Fruit fly (Drosophila melanogaster) whole organism, embryonic: ENCODE results near the gene Muc91C.

Experiments used
- Asciz ChIP-seq: fragments of 200-800 bp; sonication (Bioruptor generic); optimal IDR thresholded peaks from 2 replicates; lab custom pipeline; 2017; ENCODE audit warnings: missing biosample characterization, mild to moderate bottlenecking, missing genetic modification characterization, missing genetic modification reagents
- CG10209 ChIP-seq: fragments of 200-800 bp; sonication (Bioruptor generic); optimal IDR thresholded peaks from 3 replicates; lab custom pipeline; 2017; ENCODE audit warnings: missing biosample characterization, mild to moderate bottlenecking, missing genetic modification characterization, missing genetic modification reagents
- CG14860 ChIP-seq: fragments of 200-800 bp; sonication (Bioruptor generic); IDR thresholded peaks from 3 replicates; pipeline ENCODE4 v1.3.6; 2022; ENCODE audit warnings: missing biosample characterization, missing genetic modification characterization; ENCODE audit not compliant: partially characterized antibody
- CG15514 ChIP-seq: fragments of 200-800 bp; sonication (Bioruptor generic); optimal IDR thresholded peaks from 3 replicates; lab custom pipeline; 2017; ENCODE audit warnings: missing biosample characterization, missing genetic modification characterization, mild to moderate bottlenecking, moderate library complexity, missing genetic modification reagents
- CG1602 ChIP-seq: fragments of 200-800 bp; sonication (Bioruptor generic); optimal IDR thresholded peaks from 3 replicates; lab custom pipeline; 2016; ENCODE audit warnings: missing biosample characterization, missing genetic modification characterization
- CG16815 ChIP-seq: fragments of 200-800 bp; sonication (Bioruptor generic); optimal IDR thresholded peaks from 3 replicates; lab custom pipeline; 2017; ENCODE audit warnings: missing biosample characterization, mild to moderate bottlenecking, missing genetic modification characterization
- CG2116 ChIP-seq: fragments of 200-800 bp; sonication (Bioruptor generic); optimal IDR thresholded peaks from 3 replicates; lab custom pipeline; 2018; ENCODE audit warnings: missing biosample characterization, mild to moderate bottlenecking, missing genetic modification characterization
- CG2202 ChIP-seq: fragments of 200-800 bp; sonication (Bioruptor generic); optimal IDR thresholded peaks from 2 replicates; lab custom pipeline; 2018; ENCODE audit warnings: missing biosample characterization, mild to moderate bottlenecking, missing genetic modification characterization
- CG31388 ChIP-seq: fragments of 200-800 bp; sonication (Bioruptor generic); optimal IDR thresholded peaks from 2 replicates; lab custom pipeline; 2016; ENCODE audit warnings: missing biosample characterization, missing genetic modification characterization
- CG6272 ChIP-seq: fragments of 200-800 bp; sonication (Bioruptor generic); IDR thresholded peaks from 2 replicates; pipeline ENCODE4 v1.3.6; 2022; ENCODE audit warnings: missing biosample characterization, missing genetic modification characterization
- CG6854 ChIP-seq: fragments of 200-800 bp; sonication (Bioruptor generic); optimal IDR thresholded peaks from 3 replicates; lab custom pipeline; 2017; ENCODE audit warnings: missing biosample characterization, mild to moderate bottlenecking, missing genetic modification characterization
- CG7556 ChIP-seq: fragments of 200-800 bp; sonication (Bioruptor generic); optimal IDR thresholded peaks from 2 replicates; lab custom pipeline; 2017; ENCODE audit warnings: missing biosample characterization, mild to moderate bottlenecking, missing genetic modification characterization
- CG7963 ChIP-seq: fragments of 200-800 bp; sonication (Bioruptor generic); IDR thresholded peaks from 3 replicates; pipeline ENCODE4 v1.3.6; 2022; ENCODE audit warnings: missing biosample characterization, missing genetic modification characterization; ENCODE audit not compliant: partially characterized antibody
- CG8924 ChIP-seq: fragments of 200-800 bp; optimal IDR thresholded peaks from 3 replicates; lab custom pipeline; 2019; ENCODE audit warnings: missing biosample characterization, mild to moderate bottlenecking, missing genetic modification characterization, moderate library complexity
- Deaf1 ChIP-seq: fragments of 200-800 bp; optimal IDR thresholded peaks from 3 replicates; lab custom pipeline; 2019; ENCODE audit warnings: missing biosample characterization, mild to moderate bottlenecking, missing genetic modification characterization, moderate library complexity
- Doc3 ChIP-seq: fragments of 200-800 bp; sonication (Bioruptor generic); IDR thresholded peaks from 3 replicates; pipeline ENCODE4 v1.3.6; 2022; ENCODE audit warnings: missing biosample characterization, missing genetic modification characterization; ENCODE audit not compliant: partially characterized antibody
- E2f1 ChIP-seq: fragments of 200-800 bp; sonication (Bioruptor generic); IDR thresholded peaks from 2 replicates; pipeline ENCODE4 v1.3.6; 2022; ENCODE audit warnings: missing biosample characterization, missing genetic modification characterization
- H15 ChIP-seq: fragments of 200-800 bp; sonication (Bioruptor generic); IDR thresholded peaks from 3 replicates; pipeline ENCODE4 v1.3.6; 2022; ENCODE audit warnings: missing biosample characterization, missing genetic modification characterization
- Kr ChIP-seq: fragments of 200-800 bp; sonication (Bioruptor generic); optimal IDR thresholded peaks from 2 replicates; lab custom pipeline; 2017; ENCODE audit warnings: missing biosample characterization, mild to moderate bottlenecking, missing genetic modification characterization
- Lpt ChIP-seq: fragments of >200 bp; optimal IDR thresholded peaks from 2 replicates; lab custom pipeline; 2018; ENCODE audit warnings: missing biosample characterization, missing genetic modification characterization
- MESR4 ChIP-seq: fragments of 200-800 bp; sonication (Bioruptor generic); optimal IDR thresholded peaks from 2 replicates; lab custom pipeline; 2018; ENCODE audit warnings: missing biosample characterization, mild to moderate bottlenecking, missing genetic modification characterization, moderate library complexity
- NC2β ChIP-seq: fragments of 200-800 bp; sonication (Bioruptor generic); optimal IDR thresholded peaks from 2 replicates; lab custom pipeline; 2016; ENCODE audit warnings: missing biosample characterization, missing genetic modification characterization
- NFAT ChIP-seq: fragments of 200-800 bp; sonication (Bioruptor generic); IDR thresholded peaks from 2 replicates; pipeline ENCODE4 v1.3.6; 2022; ENCODE audit warnings: missing biosample characterization, missing genetic modification characterization
- Poxn ChIP-seq: fragments of 200-800 bp; sonication (Bioruptor generic); IDR thresholded peaks from 2 replicates; pipeline ENCODE4 v1.3.6; 2022; ENCODE audit warnings: missing biosample characterization, missing genetic modification characterization
- Ptx1 ChIP-seq: fragments of 200-800 bp; sonication (Bioruptor generic); IDR thresholded peaks from 2 replicates; pipeline ENCODE4 v1.3.6; 2022; ENCODE audit warnings: missing biosample characterization, missing genetic modification characterization
- Xrp1 ChIP-seq: fragments of 200-800 bp; sonication (Bioruptor generic); IDR thresholded peaks from 2 replicates; pipeline ENCODE4 v1.3.6; 2022; ENCODE audit warnings: missing biosample characterization, missing genetic modification characterization
- ac ChIP-seq: fragments of 200-800 bp; sonication (Bioruptor generic); optimal IDR thresholded peaks from 3 replicates; lab custom pipeline; 2017; ENCODE audit warnings: missing biosample characterization, mild to moderate bottlenecking, missing genetic modification characterization
- amos ChIP-seq: fragments of 200-800 bp; sonication (Bioruptor generic); IDR thresholded peaks from 2 replicates; pipeline ENCODE4 v1.3.6; 2022; ENCODE audit warnings: missing biosample characterization, missing genetic modification characterization; ENCODE audit not compliant: partially characterized antibody
- aop ChIP-seq: fragments of 200-800 bp; sonication (Bioruptor generic); IDR thresholded peaks from 2 replicates; pipeline ENCODE4 v1.3.6; 2022; ENCODE audit warnings: missing biosample characterization, missing genetic modification characterization
- bab2 ChIP-seq: fragments of 200-800 bp; sonication (Bioruptor generic); optimal IDR thresholded peaks from 2 replicates; lab custom pipeline; 2016; ENCODE audit warnings: missing biosample characterization, missing genetic modification characterization
- bcd ChIP-seq: fragments of 200-800 bp; sonication (Bioruptor generic); optimal IDR thresholded peaks from 2 replicates; lab custom pipeline; 2017; ENCODE audit warnings: missing biosample characterization, mild to moderate bottlenecking, missing genetic modification characterization
- cad ChIP-seq: fragments of >200 bp; optimal IDR thresholded peaks from 2 replicates; lab custom pipeline; 2017; ENCODE audit warnings: missing biosample characterization, missing genetic modification characterization
- cg ChIP-seq: fragments of 200-800 bp; sonication (Bioruptor generic); optimal IDR thresholded peaks from 3 replicates; lab custom pipeline; 2019; ENCODE audit warnings: missing biosample characterization, mild to moderate bottlenecking, missing genetic modification characterization, moderate library complexity
- crol ChIP-seq: fragments of 200-800 bp; sonication (Bioruptor generic); IDR thresholded peaks from 2 replicates; pipeline ENCODE4 v1.3.6; 2022; ENCODE audit warnings: missing biosample characterization, missing genetic modification characterization
- crp ChIP-seq, 2 experiments: fragments of 200-800 bp; sonication (Bioruptor generic); optimal IDR thresholded peaks; 2 replicates in 1 of 2; 3 replicates in 1 of 2; lab custom pipeline; 2017; ENCODE audit warnings: missing biosample characterization in 2 of 2, missing genetic modification characterization in 2 of 2, mild to moderate bottlenecking in 1 of 2, moderate library complexity in 1 of 2
- ftz-f1 ChIP-seq: fragments of 200-800 bp; sonication (Bioruptor generic); optimal IDR thresholded peaks from 2 replicates; lab custom pipeline; 2016; ENCODE audit warnings: missing biosample characterization, missing genetic modification characterization
- gce ChIP-seq: fragments of 200-800 bp; sonication (Bioruptor generic); IDR thresholded peaks from 3 replicates; pipeline ENCODE4 v1.3.6; 2022; ENCODE audit warnings: missing biosample characterization, missing genetic modification characterization
- gsb-n ChIP-seq: fragments of 200-800 bp; sonication (Bioruptor generic); optimal IDR thresholded peaks from 3 replicates; lab custom pipeline; 2018; ENCODE audit warnings: missing biosample characterization, mild to moderate bottlenecking, missing genetic modification characterization
- h ChIP-seq: fragments of >200 bp; optimal IDR thresholded peaks from 2 replicates; lab custom pipeline; 2017
- nmo ChIP-seq: fragments of 200-800 bp; sonication (Bioruptor generic); optimal IDR thresholded peaks from 2 replicates; lab custom pipeline; 2018; ENCODE audit warnings: missing biosample characterization, mild to moderate bottlenecking, missing genetic modification characterization, moderate library complexity
- oc ChIP-seq: fragments of 200-800 bp; sonication (Bioruptor generic); optimal IDR thresholded peaks from 2 replicates; lab custom pipeline; 2018; ENCODE audit warnings: missing biosample characterization, mild to moderate bottlenecking, missing genetic modification characterization, moderate library complexity
- peb ChIP-seq: fragments of 200-800 bp; sonication (Bioruptor generic); IDR thresholded peaks from 2 replicates; pipeline ENCODE4 v1.3.6; 2022; ENCODE audit warnings: missing biosample characterization, missing genetic modification characterization
- rib ChIP-seq: fragments of 200-800 bp; sonication (Bioruptor generic); IDR thresholded peaks from 2 replicates; pipeline ENCODE4 v1.3.6; 2022; ENCODE audit warnings: missing biosample characterization, missing genetic modification characterization
- ro ChIP-seq: fragments of 200-800 bp; sonication (Bioruptor generic); IDR thresholded peaks from 2 replicates; pipeline ENCODE4 v1.3.6; 2022; ENCODE audit warnings: missing biosample characterization, missing genetic modification characterization
- run ChIP-seq: fragments of 200-800 bp; sonication (Bioruptor generic); optimal IDR thresholded peaks from 3 replicates; lab custom pipeline; 2018; ENCODE audit warnings: missing biosample characterization, mild to moderate bottlenecking, missing genetic modification characterization
- sim ChIP-seq: fragments of 200-800 bp; sonication (Bioruptor generic); IDR thresholded peaks from 2 replicates; pipeline ENCODE4 v1.3.6; 2022; ENCODE audit warnings: missing biosample characterization, missing genetic modification characterization
- sima ChIP-seq: fragments of 200-800 bp; sonication (Bioruptor generic); optimal IDR thresholded peaks from 2 replicates; lab custom pipeline; 2016; ENCODE audit warnings: missing biosample characterization, missing genetic modification characterization
- vfl ChIP-seq: fragments of 200-800 bp; sonication (Bioruptor generic); optimal IDR thresholded peaks from 2 replicates; lab custom pipeline; 2016; ENCODE audit warnings: missing biosample characterization, missing genetic modification characterization
- wor ChIP-seq: fragments of 200-800 bp; sonication (Bioruptor generic); IDR thresholded peaks from 2 replicates; pipeline ENCODE4 v1.3.6; 2022; ENCODE audit warnings: missing biosample characterization, missing genetic modification characterization
- zf30C ChIP-seq: fragments of 200-800 bp; sonication (Bioruptor generic); optimal IDR thresholded peaks from 3 replicates; lab custom pipeline; 2018; ENCODE audit warnings: missing biosample characterization, mild to moderate bottlenecking, missing genetic modification characterization

Muc91C gene

dm6 chr3R:18658945-18659642, 33.4 kb downstream of the Muc91C start, which contains the start of the genes CG31224 and CstF64 (continued):
- peak; percentile 27 for TF ChIP-seq CG6854 (GFP tag; lab: Kevin White, UChicago)
- no peak for TF ChIP-seq CG14860 (GFP tag; lab: Robert Waterston, UW)
- peak; percentile 70 for TF ChIP-seq CG15514 (GFP tag; lab: Kevin White, UChicago)
- TF ChIP-seq Kr (GFP tag; lab: Kevin White, UChicago), result no peak
- peak; percentile 81 for TF ChIP-seq CG6272 (GFP tag; lab: Robert Waterston, UW)
- TF ChIP-seq NC2β (GFP tag; lab: Kevin White, UChicago), result peak; percentile 88
- peak; percentile 67 for TF ChIP-seq CG2202
- TF ChIP-seq CG1602, result peak; percentile 89
- TF ChIP-seq wor, result peak; percentile 71
- no peak for TF ChIP-seq cad (GFP tag; lab: Kevin White, UChicago)
- TF ChIP-seq H15 (GFP tag; lab: Robert Waterston, UW), result peak; percentile 81
- no peak for TF ChIP-seq zf30C (GFP tag; lab: Kevin White, UChicago)
- TF ChIP-seq CG7963 (GFP tag; lab: Robert Waterston, UW), result no peak
- peak; percentile 67 for TF ChIP-seq oc (tag; lab: Kevin White, UChicago)
- TF ChIP-seq peb (GFP tag; lab: Robert Waterston, UW), result peak; percentile 71
- TF ChIP-seq bcd (GFP tag; lab: Kevin White, UChicago), result peak; percentile 79
- TF ChIP-seq vfl, result peak; percentile 77
- TF ChIP-seq cg, result peak; percentile 96
- no peak for TF ChIP-seq Lpt (GFP tag; lab: Kevin White, UChicago)
- TF ChIP-seq E2f1 (GFP tag; lab: Robert Waterston, UW), result peak; percentile 76
- no peak for TF ChIP-seq CG10209 (GFP tag; lab: Kevin White, UChicago)
- TF ChIP-seq MESR4 (GFP tag; lab: Kevin White, UChicago), result peak; percentile 93
- peak; percentile 87 for TF ChIP-seq bab2
- TF ChIP-seq run (tag; lab: Kevin White, UChicago), result peak; percentile 53
- peak; percentile 84 for TF ChIP-seq Xrp1 (GFP tag; lab: Robert Waterston, UW)
- TF ChIP-seq CG7556 (GFP tag; lab: Kevin White, UChicago), result peak; percentile 76
- TF ChIP-seq gsb-n, result no peak
- no peak for TF ChIP-seq Poxn (GFP tag; lab: Robert Waterston, UW)
- TF ChIP-seq ac, result no peak
- no peak for TF ChIP-seq Deaf1 (tag; lab: Kevin White, UChicago)
- peak; percentile 53 for TF ChIP-seq sima (GFP tag; lab: Kevin White, UChicago)
- peak; percentile 89 for TF ChIP-seq ftz-f1 (GFP tag; lab: Kevin White, UChicago)
- TF ChIP-seq h (lab: Kevin White, UChicago), result no peak
- TF ChIP-seq rib (GFP tag; lab: Robert Waterston, UW), result 0 out of 2 replicates have a peak, but pooled peaks have one; percentile 44
- TF ChIP-seq CG8924 (tag; lab: Kevin White, UChicago), result peak; percentile 70
- peak; percentile 75 for TF ChIP-seq CG2116 (GFP tag; lab: Kevin White, UChicago)
- peak; percentile 37 for TF ChIP-seq Asciz (GFP tag; lab: Kevin White, UChicago)
- TF ChIP-seq crol (GFP tag; lab: Robert Waterston, UW), result no peak; the same call in 1 of the 2 replicates
- TF ChIP-seq ro (GFP tag; lab: Robert Waterston, UW), result peak; percentile 68
- TF ChIP-seq NFAT (GFP tag; lab: Robert Waterston, UW), result peak; percentile 76
- TF ChIP-seq gce (GFP tag; lab: Robert Waterston, UW), result 0 out of 3 replicates have a peak, but pooled peaks have one; percentile 49
- TF ChIP-seq CG31388 (GFP tag; lab: Kevin White, UChicago), result peak; percentile 52
- peak; percentile 35; the same call in 1 of the 2 replicates for TF ChIP-seq amos
- TF ChIP-seq sim (GFP tag; lab: Robert Waterston, UW), result no peak
- TF ChIP-seq CG16815 (GFP tag; lab: Kevin White, UChicago), result peak; percentile 79
- TF ChIP-seq aop (GFP tag; lab: Robert Waterston, UW), result no peak
- TF ChIP-seq nmo, result peak; percentile 89
- no peak for TF ChIP-seq Doc3 (GFP tag; lab: Robert Waterston, UW)
- peak; percentile 85 for TF ChIP-seq Ptx1 (GFP tag; lab: Robert Waterston, UW)
- TF ChIP-seq crp (GFP tag; optimal IDR thresholded peaks at IDR 0.05; lab: Kevin White, UChicago), result peak in 1 of 2 experiments; percentile 63
